Worm (Caenorhabditis elegans) whole organism, mixed stage, embryonic: ENCODE data around the gene spp-7.

Source experiments
- M03D4.4 ChIP-seq: sonication (generic microtip); optimal IDR thresholded peaks from 2 replicates; lab custom pipeline; 2017; ENCODE audit warnings: mild to moderate bottlenecking, missing genetic modification characterization, missing compliant biosample characterization
- bed-3 ChIP-seq: fragments of 200-800 bp; sonication (Bioruptor generic); optimal IDR thresholded peaks from 3 replicates; lab custom pipeline; 2018; ENCODE audit warnings: mild to moderate bottlenecking, missing genetic modification characterization, moderate library complexity, missing compliant biosample characterization
- blmp-1 ChIP-seq: fragments of 150-350 bp; optimal IDR thresholded peaks from 2 replicates; lab custom pipeline; 2014; ENCODE audit warnings: missing biosample characterization, missing genetic modification characterization
- ceh-39 ChIP-seq: fragments of 150-350 bp; optimal IDR thresholded peaks from 2 replicates; lab custom pipeline; 2014; ENCODE audit warnings: missing biosample characterization, missing genetic modification characterization
- ceh-43 ChIP-seq: fragments of 200-800 bp; sonication (Bioruptor generic); optimal IDR thresholded peaks from 2 replicates; lab custom pipeline; 2018; ENCODE audit warnings: mild to moderate bottlenecking, missing genetic modification characterization, moderate library complexity, missing compliant biosample characterization
- ceh-83 ChIP-seq: fragments of 200-800 bp; sonication (Bioruptor generic); optimal IDR thresholded peaks from 2 replicates; lab custom pipeline; 2018; ENCODE audit warnings: mild to moderate bottlenecking, missing genetic modification characterization, missing compliant biosample characterization
- ces-1 ChIP-seq: fragments of 150-350 bp; optimal IDR thresholded peaks from 2 replicates; lab custom pipeline; 2014; ENCODE audit warnings: missing biosample characterization, missing genetic modification reagents, missing genetic modification characterization
- cnd-1 ChIP-seq: fragments of 200-800 bp; sonication (Bioruptor generic); optimal IDR thresholded peaks from 2 replicates; lab custom pipeline; 2018; ENCODE audit warnings: mild to moderate bottlenecking, missing genetic modification characterization, missing compliant biosample characterization
- drap-1 ChIP-seq: fragments of 200-800 bp; sonication (Bioruptor generic); optimal IDR thresholded peaks from 3 replicates; lab custom pipeline; 2018; ENCODE audit warnings: mild to moderate bottlenecking, missing genetic modification characterization, missing compliant biosample characterization
- elt-1 ChIP-seq: sonication (generic microtip); optimal IDR thresholded peaks from 2 replicates; lab custom pipeline; 2017; ENCODE audit warnings: missing genetic modification characterization, mild to moderate bottlenecking, missing compliant biosample characterization, antibody characterized with exemption, moderate library complexity, borderline replicate concordance; ENCODE audit not compliant: insufficient read depth
- elt-3 ChIP-seq: fragments of 150-350 bp; optimal IDR thresholded peaks from 2 replicates; lab custom pipeline; 2014; ENCODE audit warnings: missing biosample characterization, missing genetic modification characterization
- flh-1 ChIP-seq: fragments of 200-800 bp; sonication (Bioruptor generic); optimal IDR thresholded peaks from 2 replicates; lab custom pipeline; 2018; ENCODE audit warnings: mild to moderate bottlenecking, missing genetic modification characterization, moderate library complexity, missing compliant biosample characterization
- ham-2 ChIP-seq: fragments of 200-800 bp; sonication (Bioruptor generic); optimal IDR thresholded peaks from 2 replicates; lab custom pipeline; 2018; ENCODE audit warnings: mild to moderate bottlenecking, missing genetic modification characterization, missing compliant biosample characterization
- hlh-1 ChIP-seq: fragments of 150-350 bp; optimal IDR thresholded peaks from 2 replicates; lab custom pipeline; 2014; ENCODE audit warnings: missing biosample characterization, missing genetic modification reagents, missing genetic modification characterization
- lin-13 ChIP-seq: fragments of 150-350 bp; optimal IDR thresholded peaks from 2 replicates; lab custom pipeline; 2014; ENCODE audit warnings: missing biosample characterization, missing genetic modification characterization
- lin-32 ChIP-seq: fragments of 200-800 bp; sonication (Bioruptor generic); optimal IDR thresholded peaks from 2 replicates; lab custom pipeline; 2018; ENCODE audit warnings: mild to moderate bottlenecking, missing genetic modification characterization, missing compliant biosample characterization
- lsy-2 ChIP-seq: fragments of 150-350 bp; optimal IDR thresholded peaks from 2 replicates; lab custom pipeline; 2014; ENCODE audit warnings: missing biosample characterization, missing genetic modification characterization
- mab-5 ChIP-seq: fragments of 150-350 bp; optimal IDR thresholded peaks from 2 replicates; lab custom pipeline; 2014; ENCODE audit warnings: missing biosample characterization, missing genetic modification characterization
- mep-1 ChIP-seq: fragments of 150-350 bp; optimal IDR thresholded peaks from 2 replicates; lab custom pipeline; 2017; ENCODE audit warnings: missing biosample characterization, missing genetic modification reagents, missing genetic modification characterization, inconsistent platforms
- mls-2 ChIP-seq: sonication (generic microtip); optimal IDR thresholded peaks from 2 replicates; lab custom pipeline; 2016; ENCODE audit warnings: mild to moderate bottlenecking, missing genetic modification characterization, moderate library complexity, missing compliant biosample characterization
- nhr-12 ChIP-seq: fragments of 150-350 bp; optimal IDR thresholded peaks from 2 replicates; lab custom pipeline; 2014; ENCODE audit warnings: missing biosample characterization, missing genetic modification characterization
- nhr-2 ChIP-seq: fragments of 150-350 bp; optimal IDR thresholded peaks from 2 replicates; lab custom pipeline; 2014; ENCODE audit warnings: missing biosample characterization, missing genetic modification characterization
- nhr-237 ChIP-seq: fragments of 150-350 bp; optimal IDR thresholded peaks from 2 replicates; lab custom pipeline; 2014; ENCODE audit warnings: missing biosample characterization, missing genetic modification characterization
- pha-4 ChIP-seq: fragments of 150-350 bp; optimal IDR thresholded peaks from 2 replicates; lab custom pipeline; 2018; ENCODE audit warnings: missing biosample characterization, missing genetic modification reagents, missing genetic modification characterization
- sem-2 ChIP-seq: fragments of 200-800 bp; sonication (Bioruptor generic); optimal IDR thresholded peaks from 2 replicates; lab custom pipeline; 2018; ENCODE audit warnings: mild to moderate bottlenecking, missing genetic modification characterization, missing compliant biosample characterization
- snpc-4 ChIP-seq: fragments of 150-350 bp; optimal IDR thresholded peaks from 2 replicates; lab custom pipeline; 2014; ENCODE audit warnings: missing biosample characterization, missing genetic modification characterization
- sptf-1 ChIP-seq: sonication (generic microtip); optimal IDR thresholded peaks from 2 replicates; lab custom pipeline; 2017; ENCODE audit warnings: mild to moderate bottlenecking, missing genetic modification characterization, moderate library complexity, missing compliant biosample characterization
- unc-120 ChIP-seq: sonication (generic microtip); optimal IDR thresholded peaks from 2 replicates; lab custom pipeline; 2017; ENCODE audit warnings: missing genetic modification characterization, missing compliant biosample characterization; ENCODE audit not compliant: poor library complexity, severe bottlenecking
- unc-39 ChIP-seq: fragments of 150-350 bp; optimal IDR thresholded peaks from 2 replicates; lab custom pipeline; 2014; ENCODE audit warnings: missing biosample characterization, missing genetic modification characterization
- unc-62 ChIP-seq: fragments of 150-350 bp; optimal IDR thresholded peaks from 2 replicates; lab custom pipeline; 2014; ENCODE audit warnings: missing biosample characterization, missing genetic modification reagents, missing genetic modification characterization
- zip-8 ChIP-seq: fragments of 150-350 bp; optimal IDR thresholded peaks from 2 replicates; lab custom pipeline; 2014; ENCODE audit warnings: missing biosample characterization, missing genetic modification characterization
- ztf-11 ChIP-seq: fragments of 150-350 bp; optimal IDR thresholded peaks from 2 replicates; lab custom pipeline; 2014; ENCODE audit warnings: missing biosample characterization, missing genetic modification characterization

spp-7 gene

ce11 chrIV:5411120-5411519 lies 4.5 kb downstream of the spp-7 start, which contains the start of gene ZK616.65:
ZK616.65 (minus strand) TSS chrIV:5411220.
- no peak for TF ChIP-seq flh-1 (GFP tag; lab: Kevin White, UChicago)
- TF ChIP-seq ceh-43 (GFP tag; lab: Kevin White, UChicago) = no peak
- no peak for TF ChIP-seq unc-62 (GFP tag; lab: Kevin White, UChicago)
- no peak for TF ChIP-seq mep-1
- no peak for TF ChIP-seq blmp-1 (tag; lab: Kevin White, UChicago)

DNA sequence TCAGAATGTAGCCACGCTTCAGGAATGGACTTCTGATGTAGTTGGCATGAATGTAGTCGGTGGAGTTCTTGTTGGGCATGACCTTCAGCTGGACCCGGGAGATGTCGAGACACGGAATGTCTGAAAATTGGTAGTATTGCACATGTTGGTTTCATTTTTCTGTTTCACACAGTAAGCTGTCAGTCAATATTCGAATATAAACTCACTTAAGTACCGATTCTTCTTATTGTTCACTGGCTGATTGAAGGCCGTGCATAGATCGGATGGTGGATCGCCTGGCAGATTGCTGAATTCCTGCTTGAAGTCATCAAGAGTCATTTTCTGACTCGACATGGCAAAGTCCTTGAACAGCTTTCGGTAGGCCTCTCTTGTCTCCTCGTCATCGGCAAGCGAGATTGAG lies 6.5 kb downstream of the spp-7 start:
- TF ChIP-seq elt-3 (tag; lab: Kevin White, UChicago) (no peak), blmp-1 (tag; lab: Kevin White, UChicago) (no peak), nhr-12 (tag; lab: Kevin White, UChicago) (no peak), flh-1 (GFP tag; lab: Kevin White, UChicago) (no peak), ham-2 (no peak), lin-32 (GFP tag; lab: Kevin White, UChicago) (no peak), cnd-1 (no peak), ces-1 (GFP tag; lab: Kevin White, UChicago) (no peak), nhr-237 (tag; lab: Kevin White, UChicago) (no peak), pha-4 (tag; lab: Kevin White, UChicago) (no peak)

DNA sequence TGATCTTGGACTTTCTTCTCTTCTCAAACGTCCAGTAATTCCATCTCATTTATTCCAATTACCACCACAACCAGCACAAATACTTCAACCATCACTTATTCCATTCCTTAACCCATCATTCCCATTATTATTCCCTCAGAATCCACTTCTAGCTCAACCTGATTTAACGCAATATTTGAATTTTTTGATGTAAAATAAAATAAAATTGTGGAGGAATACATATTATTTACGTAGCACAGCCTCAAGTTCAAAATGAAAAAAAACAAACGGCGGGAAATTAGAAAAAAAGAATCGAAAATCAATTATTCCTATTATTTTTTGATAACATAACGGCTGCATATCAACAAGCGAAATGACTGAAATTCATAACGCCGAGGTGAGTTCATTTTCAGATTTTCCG lies 10.3 kb downstream of the spp-7 start, which contains the start of gene ZK616.61:
Gene ZK616.61, plus strand, starts transcription at position 301 of the 400 bp plus-strand sequence.
- TF ChIP-seq lsy-2 (no peak), unc-62 (GFP tag; lab: Kevin White, UChicago) (no peak), pha-4 (tag; lab: Kevin White, UChicago) (no peak), bed-3 (GFP tag; lab: Kevin White, UChicago) (no peak), lin-32 (GFP tag; lab: Kevin White, UChicago) (no peak), ces-1 (GFP tag; lab: Kevin White, UChicago) (no peak), snpc-4 (tag; lab: Kevin White, UChicago) (no peak), hlh-1 (no peak), nhr-12 (tag; lab: Kevin White, UChicago) (no peak), mab-5 (no peak), lin-13 (tag; lab: Kevin White, UChicago) (no peak), mep-1 (no peak), nhr-237 (tag; lab: Kevin White, UChicago) (no peak), unc-120 (tag; lab: Kevin White, UChicago) (no peak), nhr-2 (tag; lab: Kevin White, UChicago) (no peak), ztf-11 (tag; lab: Kevin White, UChicago) (no peak), ham-2 (no peak)
- TF ChIP-seq, all 35 proteins: peak for 0

DNA sequence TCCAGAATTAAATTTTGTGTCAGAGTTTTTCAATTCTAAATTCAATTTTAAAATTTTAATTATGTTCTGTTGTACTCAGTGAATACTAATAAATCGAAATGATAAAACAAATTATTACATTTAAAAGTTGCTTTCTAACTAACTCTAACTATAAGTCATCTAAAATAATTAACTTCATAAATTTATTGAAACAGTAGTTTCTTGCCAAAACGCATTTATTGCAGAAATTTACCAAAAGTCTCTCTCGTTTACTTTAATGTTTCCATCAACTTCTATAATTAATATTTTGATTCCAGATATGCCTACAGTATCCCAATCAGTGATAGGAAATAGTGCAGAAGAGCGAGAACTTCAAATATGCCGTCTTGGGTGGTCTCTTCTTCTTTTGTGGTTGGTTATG lies 15.0 kb downstream of the spp-7 start, which contains the start of gene ZK616.1:
Gene ZK616.1, plus strand, starts transcription at position 301 of the 400 bp plus-strand sequence.
- TF ChIP-seq unc-39 (tag; lab: Kevin White, UChicago) (no peak), ces-1 (GFP tag; lab: Kevin White, UChicago) (no peak), pha-4 (tag; lab: Kevin White, UChicago) (no peak), nhr-2 (tag; lab: Kevin White, UChicago) (no peak), nhr-237 (tag; lab: Kevin White, UChicago) (no peak)
- TF ChIP-seq, all 35 proteins: peak for 0

- no peak for TF ChIP-seq elt-3 (tag; lab: Kevin White, UChicago)
- TF ChIP-seq elt-1 (tag; lab: Kevin White, UChicago) = no peak
- TF ChIP-seq ztf-11 (tag; lab: Kevin White, UChicago) = no peak
- no peak for TF ChIP-seq unc-120 (tag; lab: Kevin White, UChicago)
- no peak for TF ChIP-seq hlh-1
- no peak for TF ChIP-seq mls-2 (tag; lab: Kevin White, UChicago)
- no peak for TF ChIP-seq pha-4 (tag; lab: Kevin White, UChicago)
- TF ChIP-seq zip-8 (tag; lab: Kevin White, UChicago) = no peak
- no peak for TF ChIP-seq ceh-39 (tag; lab: Kevin White, UChicago)
- no peak for TF ChIP-seq nhr-237 (tag; lab: Kevin White, UChicago)
Measured at ce11 chrIV:5397539-5397938, 18.1 kb downstream of the spp-7 start, which contains the start of gene ZK616.2. ZK616.2 (plus strand) TSS chrIV:5397839.

DNA sequence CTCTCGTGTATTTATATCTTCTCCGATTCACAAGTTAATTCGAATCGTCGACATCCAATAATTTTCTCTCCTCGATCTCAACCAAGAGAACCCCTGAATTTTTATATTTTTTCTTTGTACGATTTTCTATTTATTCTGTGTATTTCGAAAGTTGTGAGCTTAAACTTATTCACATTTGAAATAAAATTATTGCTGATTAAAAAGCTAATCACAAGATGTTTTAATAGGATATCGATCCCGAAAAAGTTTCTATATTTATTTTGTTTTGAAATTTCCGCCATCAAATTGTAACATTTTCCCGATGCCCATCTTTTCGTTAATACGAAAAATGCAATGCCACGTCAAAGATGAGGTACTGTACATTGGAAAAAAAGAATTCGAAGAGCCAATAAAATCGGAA lies 18.8 kb downstream of the spp-7 start, which contains the start of gene ZK616.3:
Gene ZK616.3, plus strand, starts transcription at position 301 of the 400 bp plus-strand sequence.
- TF ChIP-seq M03D4.4 (tag; lab: Kevin White, UChicago) = no peak
- TF ChIP-seq lin-13 (tag; lab: Kevin White, UChicago) = no peak
- TF ChIP-seq mep-1 = no peak
- no peak for TF ChIP-seq ceh-83 (GFP tag; lab: Kevin White, UChicago)
- no peak for TF ChIP-seq flh-1 (GFP tag; lab: Kevin White, UChicago)
- TF ChIP-seq elt-1 (tag; lab: Kevin White, UChicago) = no peak
- TF ChIP-seq nhr-2 (tag; lab: Kevin White, UChicago) = no peak
- TF ChIP-seq lin-32 (GFP tag; lab: Kevin White, UChicago) = no peak
- no peak for TF ChIP-seq unc-120 (tag; lab: Kevin White, UChicago)
- TF ChIP-seq pha-4 (tag; lab: Kevin White, UChicago) = no peak
- TF ChIP-seq snpc-4 (tag; lab: Kevin White, UChicago) = no peak
- TF ChIP-seq ham-2 = no peak
- TF ChIP-seq sem-2 (GFP tag; lab: Kevin White, UChicago) = no peak
- TF ChIP-seq ztf-11 (tag; lab: Kevin White, UChicago) = no peak
- no peak for TF ChIP-seq drap-1 (GFP tag; lab: Kevin White, UChicago)
- no peak for TF ChIP-seq sptf-1
